Worm (Caenorhabditis elegans) whole organism, L4 larva: Measurements from ENCODE around the gene K03B4.2.

ENCODE experiments used
- D1046.2 ChIP-seq: fragments of 200-800 bp; sonication (Bioruptor generic); IDR thresholded peaks from 2 replicates; pipeline ENCODE4 v1.3.6; 2022; ENCODE audit warnings: missing genetic modification characterization, missing compliant biosample characterization
- F49E8.2 ChIP-seq: sonication (generic microtip); optimal IDR thresholded peaks from 2 replicates; lab custom pipeline; 2016; ENCODE audit warnings: missing compliant biosample characterization, mild to moderate bottlenecking, missing genetic modification characterization, borderline replicate concordance
- aha-1 ChIP-seq: fragments of 150-350 bp; peaks from one replicate; lab custom pipeline; 2014; ENCODE audit warnings: missing biosample characterization, missing genetic modification characterization
- ama-1 ChIP-seq: fragments of 150-350 bp; optimal IDR thresholded peaks from 2 replicates; lab custom pipeline; 2014; ENCODE audit warnings: inconsistent platforms, mixed read lengths
- arid-1 ChIP-seq: fragments of 200-800 bp; sonication (Bioruptor generic); conservative IDR thresholded peaks from 2 replicates; pipeline ENCODE4 v1.3.6; 2022; ENCODE audit warnings: missing genetic modification reagents, missing genetic modification characterization, missing compliant biosample characterization
- ceh-20 ChIP-seq: fragments of 200-800 bp; sonication (Bioruptor generic); IDR thresholded peaks from 2 replicates; pipeline ENCODE4 v1.3.6; 2022; ENCODE audit warnings: missing genetic modification reagents, missing genetic modification characterization, missing compliant biosample characterization
- ceh-28 ChIP-seq: fragments of 150-350 bp; optimal IDR thresholded peaks from 2 replicates; lab custom pipeline; 2014; ENCODE audit warnings: missing biosample characterization, missing genetic modification reagents, missing genetic modification characterization
- ces-1 ChIP-seq: fragments of 150-350 bp; sonication (generic microtip); optimal IDR thresholded peaks from 4 replicates; lab custom pipeline; 2014; ENCODE audit warnings: missing biosample characterization, missing genetic modification reagents, missing genetic modification characterization
- ctbp-1 ChIP-seq: fragments of 200-800 bp; sonication (Bioruptor generic); IDR thresholded peaks from 2 replicates; pipeline ENCODE4 v1.3.6; 2022; ENCODE audit warnings: missing genetic modification reagents, missing genetic modification characterization, missing compliant biosample characterization
- daf-16 ChIP-seq, 3 experiments: sonication (generic microtip); optimal IDR thresholded peaks; 2 replicates each; lab custom pipeline; 2016 to 2017; ENCODE audit warnings: missing genetic modification characterization in 3 of 3, missing genetic modification reagents in 3 of 3, mild to moderate bottlenecking in 2 of 3, missing compliant biosample characterization in 2 of 3, missing biosample characterization in 1 of 3, moderate library complexity in 1 of 3
- daf-8 ChIP-seq: fragments of 200-800 bp; sonication (Bioruptor generic); IDR thresholded peaks from 2 replicates; pipeline ENCODE4 v1.3.6; 2022; ENCODE audit warnings: missing genetic modification characterization, missing compliant biosample characterization
- dmd-6 ChIP-seq: fragments of 200-800 bp; sonication (Bioruptor generic); IDR thresholded peaks from 2 replicates; pipeline ENCODE4 v1.3.6; 2022; ENCODE audit warnings: missing genetic modification reagents, missing genetic modification characterization, missing compliant biosample characterization
- dpl-1 ChIP-seq: fragments of 150-350 bp; optimal IDR thresholded peaks from 2 replicates; lab custom pipeline; 2014; ENCODE audit warnings: missing biosample characterization, missing genetic modification reagents, missing genetic modification characterization
- duxl-1 ChIP-seq: sonication (generic microtip); optimal IDR thresholded peaks from 2 replicates; lab custom pipeline; 2016; ENCODE audit warnings: mild to moderate bottlenecking, missing genetic modification characterization, moderate library complexity, missing compliant biosample characterization; ENCODE audit not compliant: poor library complexity
- dve-1 ChIP-seq: sonication (generic microtip); optimal IDR thresholded peaks from 2 replicates; lab custom pipeline; 2017; ENCODE audit warnings: antibody characterized with exemption, mild to moderate bottlenecking, missing genetic modification characterization, missing compliant biosample characterization; ENCODE audit not compliant: insufficient read depth
- egl-43 ChIP-seq: fragments of 200-800 bp; sonication (Bioruptor generic); IDR thresholded peaks from 2 replicates; pipeline ENCODE4 v1.3.6; 2022; ENCODE audit warnings: missing genetic modification reagents, missing genetic modification characterization, missing compliant biosample characterization
- hlh-11 ChIP-seq: fragments of 200-800 bp; sonication (Bioruptor generic); optimal IDR thresholded peaks from 2 replicates; lab custom pipeline; 2018; ENCODE audit warnings: mild to moderate bottlenecking, missing genetic modification characterization, missing compliant biosample characterization
- hlh-30 ChIP-seq: sonication (generic microtip); optimal IDR thresholded peaks from 2 replicates; lab custom pipeline; 2017; ENCODE audit warnings: antibody characterized with exemption, mild to moderate bottlenecking, missing genetic modification characterization, missing compliant biosample characterization; ENCODE audit not compliant: insufficient read depth
- hmg-1.1 ChIP-seq: fragments of 200-800 bp; sonication (Bioruptor generic); IDR thresholded peaks from 2 replicates; pipeline ENCODE4 v1.3.6; 2022; ENCODE audit warnings: missing genetic modification reagents, missing genetic modification characterization, missing compliant biosample characterization
- lin-38 ChIP-seq: fragments of 200-800 bp; sonication (Bioruptor generic); IDR thresholded peaks from 2 replicates; pipeline ENCODE4 v1.3.6; 2022; ENCODE audit warnings: missing genetic modification reagents, missing genetic modification characterization, missing compliant biosample characterization
- lsy-2 ChIP-seq, 2 experiments: fragments of 150-350 bp in 1 of 2; sonication (generic microtip) in 1 of 2; optimal IDR thresholded peaks; 2 replicates each; lab custom pipeline; 2014 to 2017; ENCODE audit warnings: missing biosample characterization in 2 of 2, missing genetic modification characterization in 2 of 2
- madf-5 ChIP-seq, 2 experiments: fragments of 200-800 bp; sonication (Bioruptor generic); IDR thresholded peaks; 2 replicates each; pipeline ENCODE4 v1.3.6; 2022; ENCODE audit warnings: missing compliant biosample characterization in 2 of 2, missing genetic modification characterization in 2 of 2
- mdl-1 ChIP-seq, 2 experiments: fragments of 150-350 bp in 1 of 2; sonication (generic microtip) in 1 of 2; optimal IDR thresholded peaks; 2 replicates each; lab custom pipeline; 2014 to 2017; ENCODE audit warnings: missing biosample characterization in 2 of 2, missing genetic modification characterization in 2 of 2
- mep-1 ChIP-seq: fragments of 150-350 bp; sonication (generic microtip); optimal IDR thresholded peaks from 3 replicates; lab custom pipeline; 2014; ENCODE audit warnings: missing biosample characterization, missing genetic modification characterization
- mes-2 ChIP-seq: sonication (generic microtip); optimal IDR thresholded peaks from 2 replicates; lab custom pipeline; 2016; ENCODE audit warnings: missing genotype, mild to moderate bottlenecking, missing genetic modification characterization, missing compliant biosample characterization; ENCODE audit not compliant: poor library complexity, severe bottlenecking
- mxl-3 ChIP-seq: fragments of 200-800 bp; sonication (Bioruptor generic); optimal IDR thresholded peaks from 2 replicates; lab custom pipeline; 2018; ENCODE audit warnings: mild to moderate bottlenecking, missing genetic modification characterization, missing compliant biosample characterization
- nhr-11 ChIP-seq: fragments of 150-350 bp; optimal IDR thresholded peaks from 2 replicates; lab custom pipeline; 2014; ENCODE audit warnings: missing biosample characterization, missing genetic modification characterization
- nhr-25 ChIP-seq: sonication (generic microtip); optimal IDR thresholded peaks from 2 replicates; lab custom pipeline; 2017; ENCODE audit warnings: missing genetic modification characterization, mild to moderate bottlenecking, missing compliant biosample characterization, antibody characterized with exemption, moderate library complexity, borderline replicate concordance; ENCODE audit not compliant: insufficient read depth
- nhr-28 ChIP-seq: fragments of 150-350 bp; optimal IDR thresholded peaks from 2 replicates; lab custom pipeline; 2014; ENCODE audit warnings: missing biosample characterization, missing genetic modification characterization
- nhr-6 ChIP-seq: fragments of 150-350 bp; optimal IDR thresholded peaks from 2 replicates; lab custom pipeline; 2014; ENCODE audit warnings: missing biosample characterization, missing genetic modification characterization
- pha-4 ChIP-seq, 2 experiments: fragments of 150-350 bp in 1 of 2; fragments of 200-800 bp in 1 of 2; sonication (Bioruptor generic) in 1 of 2; IDR thresholded peaks in 1 of 2; optimal IDR thresholded peaks in 1 of 2; 2 replicates each; pipeline versions ENCODE4 v1.3.6 to Lab custom; 2014 to 2022; ENCODE audit warnings: missing genetic modification characterization in 2 of 2, missing genetic modification reagents in 2 of 2, missing biosample characterization in 1 of 2, missing compliant biosample characterization in 1 of 2
- php-3 ChIP-seq: fragments of 200-800 bp; sonication (Bioruptor generic); IDR thresholded peaks from 2 replicates; pipeline ENCODE4 v1.3.6; 2022; ENCODE audit warnings: missing genetic modification reagents, missing genetic modification characterization, missing compliant biosample characterization
- pqm-1 ChIP-seq: sonication (generic microtip); optimal IDR thresholded peaks from 2 replicates; lab custom pipeline; 2017; ENCODE audit warnings: missing biosample characterization, missing genetic modification characterization
- saeg-2 ChIP-seq: fragments of 200-800 bp; sonication (Bioruptor generic); IDR thresholded peaks from 2 replicates; pipeline ENCODE4 v1.3.6; 2022; ENCODE audit warnings: missing genetic modification reagents, missing genetic modification characterization, missing compliant biosample characterization
- sdz-12 ChIP-seq: fragments of 200-800 bp; sonication (Bioruptor generic); optimal IDR thresholded peaks from 2 replicates; lab custom pipeline; 2018; ENCODE audit warnings: mild to moderate bottlenecking, missing genetic modification characterization, missing compliant biosample characterization
- snpc-4 ChIP-seq: fragments of 150-350 bp; optimal IDR thresholded peaks from 2 replicates; lab custom pipeline; 2014; ENCODE audit warnings: missing biosample characterization, missing genetic modification characterization
- unc-130 ChIP-seq: sonication (generic microtip); optimal IDR thresholded peaks from 2 replicates; lab custom pipeline; 2016; ENCODE audit warnings: missing genetic modification reagents, missing genetic modification characterization, missing compliant biosample characterization
- unc-62 ChIP-seq, 3 experiments: fragments of 150-350 bp in 1 of 3; sonication (generic microtip); optimal IDR thresholded peaks in 2 of 3; peaks in 1 of 3; 1 replicate in 1 of 3; 2 replicates in 2 of 3; lab custom pipeline; 2014 to 2017; ENCODE audit warnings: missing biosample characterization in 3 of 3, missing genetic modification characterization in 3 of 3, missing genetic modification reagents in 3 of 3, missing genotype in 1 of 3
- vab-7 ChIP-seq: fragments of 200-800 bp; sonication (Bioruptor generic); IDR thresholded peaks from 2 replicates; pipeline ENCODE4 v1.3.6; 2022; ENCODE audit warnings: missing genetic modification reagents, missing genetic modification characterization, missing compliant biosample characterization
- zfp-2 ChIP-seq: sonication (generic microtip); optimal IDR thresholded peaks from 2 replicates; lab custom pipeline; 2016; ENCODE audit warnings: mild to moderate bottlenecking, missing genetic modification characterization, missing compliant biosample characterization
- zip-2 ChIP-seq: fragments of 150-350 bp; optimal IDR thresholded peaks from 2 replicates; lab custom pipeline; 2014; ENCODE audit warnings: missing biosample characterization, missing genetic modification characterization

Gene K03B4.2

ce11 chrV:4724453-4724852, 36.7 kb downstream of the K03B4.2 start, which contains the start of gene F39G3.4:
Gene F39G3.4 (plus strand): TSS chrV:4724753.
- TF ChIP-seq aha-1 (tag; lab: Kevin White, UChicago) (peak; percentile 30), daf-16 (GFP tag; optimal IDR thresholded peaks at IDR 0.05; lab: Kevin White, UChicago) (no peak), daf-16 (tag; optimal IDR thresholded peaks at IDR 0.05; lab: Kevin White, UChicago) (no peak)

ce11 chrV:4730075-4730474, 42.3 kb downstream of the K03B4.2 start, which contains the start of gene tig-2:
Gene tig-2 (minus strand): TSS chrV:4730161.
- TF ChIP-seq hmg-1.1 (GFP tag; lab: Robert Waterston, UW): peak; percentile 53; the same call in 1 of the 2 replicates
- 0 out of 2 replicates have a peak, but pooled peaks have one; percentile 25 for TF ChIP-seq saeg-2 (GFP tag; lab: Robert Waterston, UW)
- TF ChIP-seq ceh-20 (GFP tag; lab: Robert Waterston, UW): 0 out of 2 replicates have a peak, but pooled peaks have one; percentile 43
- TF ChIP-seq mxl-3 (GFP tag; lab: Kevin White, UChicago): peak; percentile 65
- TF ChIP-seq mdl-1 (tag; optimal IDR thresholded peaks at IDR 0.05; lab: Kevin White, UChicago): no peak
- no peak for TF ChIP-seq nhr-25
- TF ChIP-seq mep-1: peak; percentile 19
- TF ChIP-seq dmd-6 (GFP tag; lab: Robert Waterston, UW): peak; percentile 58
- TF ChIP-seq ama-1 (lab: Kevin White, UChicago): no peak
- TF ChIP-seq hlh-11 (tag; lab: Kevin White, UChicago): peak; percentile 28
- TF ChIP-seq lsy-2 (tag; optimal IDR thresholded peaks at IDR 0.05; lab: Kevin White, UChicago): peak in 1 of 2 experiments; percentile 29
- TF ChIP-seq unc-62 (GFP tag; optimal IDR thresholded peaks at IDR 0.05 in 1 of 2; lab: Kevin White, UChicago): peak in 1 of 2 experiments; percentile 99
- TF ChIP-seq unc-62 (tag; optimal IDR thresholded peaks at IDR 0.05; lab: Kevin White, UChicago): no peak
- TF ChIP-seq zip-2 (tag; lab: Kevin White, UChicago): no peak
- TF ChIP-seq daf-8 (GFP tag; lab: Robert Waterston, UW): no peak
- 0 out of 2 replicates have a peak, but pooled peaks have one; percentile 11 for TF ChIP-seq ctbp-1 (GFP tag; lab: Robert Waterston, UW)
- TF ChIP-seq nhr-28: peak; percentile 48
- no peak for TF ChIP-seq snpc-4 (tag; lab: Kevin White, UChicago)
- peak; percentile 80 for TF ChIP-seq aha-1 (tag; lab: Kevin White, UChicago)
- TF ChIP-seq nhr-11: peak; percentile 16
- TF ChIP-seq pha-4 (GFP tag; IDR thresholded peaks at IDR 0.05; lab: Robert Waterston, UW): no peak
- no peak for TF ChIP-seq pha-4 (tag; optimal IDR thresholded peaks at IDR 0.05; lab: Kevin White, UChicago)
- no peak for TF ChIP-seq unc-130 (GFP tag; lab: Kevin White, UChicago)
- TF ChIP-seq hlh-30 (tag; lab: Kevin White, UChicago): peak; percentile 29
- TF ChIP-seq, all 104 proteins: peak for 14

DNA sequence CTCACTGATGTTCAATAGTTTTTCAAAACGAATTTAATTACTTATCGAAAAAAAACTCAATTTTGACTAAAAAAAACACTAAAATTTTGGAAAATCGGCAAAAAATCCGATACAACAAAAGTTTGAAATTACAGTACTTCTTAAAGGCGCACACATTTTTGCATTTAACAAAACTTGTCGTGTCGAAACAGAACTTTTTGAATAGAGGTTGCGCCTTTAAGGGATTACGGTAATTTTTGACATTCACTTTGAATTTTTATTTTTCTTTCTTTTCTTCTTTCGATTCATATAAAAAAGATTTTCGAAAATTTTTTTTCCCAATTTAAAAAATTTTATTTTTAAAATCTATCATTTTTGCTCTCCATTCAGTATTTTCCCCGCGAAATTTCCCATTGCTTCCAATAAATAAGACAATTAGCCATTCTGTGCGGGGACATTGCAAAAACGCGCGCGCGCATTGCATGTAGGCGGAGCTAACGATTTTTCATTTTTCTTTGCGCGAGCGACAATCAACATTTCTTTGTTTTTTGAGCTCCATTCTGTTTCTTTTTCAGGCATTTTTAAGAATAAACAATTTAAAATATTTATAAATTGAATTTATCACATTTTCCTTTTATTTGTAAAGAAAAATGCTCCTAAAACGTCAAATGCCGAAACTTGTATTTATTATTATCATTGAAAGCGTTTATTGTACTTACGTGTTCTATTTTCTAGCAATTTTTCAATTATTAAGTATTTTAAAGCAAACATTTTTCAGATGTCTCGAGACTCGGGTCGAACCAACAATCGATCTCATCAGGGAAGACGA, 43.6 kb downstream of the K03B4.2 start, which contains the start of gene F39G3.3:
TSS of gene F39G3.3 (plus strand) at position 758 of the 808 bp plus-strand sequence.
- TF ChIP-seq pqm-1 (tag; lab: Kevin White, UChicago): no peak
- TF ChIP-seq nhr-28: peak; percentile 47
- TF ChIP-seq pha-4 (GFP tag; IDR thresholded peaks at IDR 0.05; lab: Robert Waterston, UW): 0 out of 2 replicates have a peak, but pooled peaks have one; percentile 64
- TF ChIP-seq pha-4 (tag; optimal IDR thresholded peaks at IDR 0.05; lab: Kevin White, UChicago): no peak
- TF ChIP-seq madf-5 (GFP tag; IDR thresholded peaks at IDR 0.05; lab: Robert Waterston, UW): 0 out of 4 replicates have a peak, but pooled peaks of 1 of the 2 experiments have one; percentile 21
- no peak for TF ChIP-seq egl-43
- TF ChIP-seq ceh-28: no peak
- TF ChIP-seq arid-1: no peak
- no peak for TF ChIP-seq zfp-2 (tag; lab: Kevin White, UChicago)
- TF ChIP-seq ceh-20 (GFP tag; lab: Robert Waterston, UW): 0 out of 2 replicates have a peak, but pooled peaks have one; percentile 11
- TF ChIP-seq dve-1 (tag; lab: Kevin White, UChicago): peak; percentile 45
- TF ChIP-seq duxl-1 (tag; lab: Kevin White, UChicago): peak; percentile 58
- TF ChIP-seq sdz-12 (GFP tag; lab: Kevin White, UChicago): no peak
- peak; percentile 45 for TF ChIP-seq hlh-30 (tag; lab: Kevin White, UChicago)
- peak; percentile 30 for TF ChIP-seq dpl-1 (GFP tag; lab: Kevin White, UChicago)
- no peak for TF ChIP-seq php-3 (GFP tag; lab: Robert Waterston, UW)
- TF ChIP-seq nhr-6: peak; percentile 10
- peak; percentile 84 for TF ChIP-seq F49E8.2 (tag; lab: Kevin White, UChicago)
- TF ChIP-seq mes-2 (tag; lab: Kevin White, UChicago): peak; percentile 86
- peak; percentile 41 for TF ChIP-seq ces-1 (GFP tag; lab: Kevin White, UChicago)
- TF ChIP-seq vab-7 (GFP tag; lab: Robert Waterston, UW): peak; percentile 48; the same call in 1 of the 2 replicates
- peak; percentile 81 for TF ChIP-seq mep-1
- peak; percentile 68 for TF ChIP-seq unc-130 (GFP tag; lab: Kevin White, UChicago)
- peak; percentile 73 for TF ChIP-seq lin-38 (GFP tag; lab: Robert Waterston, UW)
- no peak for TF ChIP-seq D1046.2 (GFP tag; lab: Robert Waterston, UW)
- TF ChIP-seq hmg-1.1 (GFP tag; lab: Robert Waterston, UW): peak; percentile 81
